Worm (Caenorhabditis elegans) whole organism, dauer: ENCODE results near the gene fbxb-103.

ENCODE experiments used
- unc-62 ChIP-seq: sonication (generic microtip); optimal IDR thresholded peaks from 2 replicates; lab custom pipeline; 2017; ENCODE audit warnings: missing biosample characterization, missing genetic modification reagents, missing genetic modification characterization

The fbxb-103 gene

DNA sequence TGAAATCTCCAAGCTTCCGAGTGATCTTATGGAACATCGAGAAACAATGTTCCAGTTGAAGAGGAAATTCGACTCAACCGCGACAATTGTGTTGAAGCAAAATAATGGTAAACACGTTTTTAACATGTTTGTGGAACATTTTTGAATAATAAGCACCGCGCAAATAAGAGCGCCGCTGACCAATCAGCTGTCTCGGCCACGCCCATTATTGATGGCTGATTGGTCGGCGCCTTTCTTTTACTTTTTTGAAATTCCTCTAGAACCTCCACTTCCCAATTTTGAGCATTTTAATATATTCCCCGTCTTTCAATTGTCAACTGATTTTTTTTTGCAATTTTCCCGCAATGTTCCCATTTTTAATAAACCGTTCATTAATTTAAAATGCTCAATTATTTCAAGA, 1.2 kb downstream of the fbxb-103 start:
- no peak for TF ChIP-seq unc-62 (GFP tag; lab: Kevin White, UChicago)

DNA sequence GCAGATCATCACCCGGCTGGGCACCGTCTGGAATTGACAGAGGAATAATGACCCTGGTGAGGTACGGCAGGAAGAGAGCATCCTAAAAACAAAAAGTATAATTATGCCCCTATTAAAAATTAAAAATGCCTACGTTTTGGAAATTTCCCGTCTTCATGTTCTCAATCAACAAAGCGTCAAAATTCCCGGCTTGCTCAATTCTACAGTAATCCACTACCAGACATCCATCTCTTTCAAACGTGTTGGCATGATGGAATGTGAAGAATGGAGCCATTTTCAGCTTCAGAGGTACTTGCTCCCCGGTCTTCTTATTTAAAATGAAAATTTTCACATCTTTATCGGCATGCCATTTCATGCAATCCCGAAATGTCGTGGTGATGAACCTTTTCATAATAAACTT, 2.4 kb downstream of the fbxb-103 start:
- TF ChIP-seq unc-62 (GFP tag; lab: Kevin White, UChicago), result no peak

DNA sequence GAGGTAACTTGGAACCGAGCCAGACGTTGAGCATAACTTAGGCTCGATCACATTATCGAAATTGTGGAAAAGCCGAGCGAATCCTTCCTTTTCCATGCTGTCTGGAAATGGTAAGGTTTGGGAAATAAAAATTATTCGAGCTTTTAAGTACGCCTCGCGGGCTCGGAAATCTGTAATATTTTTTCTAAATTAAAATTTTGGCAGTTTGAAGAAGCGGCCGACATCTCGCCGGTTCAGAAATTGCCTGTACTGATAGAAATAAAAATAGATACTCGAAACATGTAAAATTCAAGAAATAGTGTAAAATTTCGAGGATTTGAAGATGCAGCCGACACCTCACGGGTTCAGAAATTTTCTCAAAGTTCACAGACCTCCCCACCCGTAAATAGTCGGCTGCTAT, 3.8 kb downstream of the fbxb-103 start, which contains the start of gene bcmo-2:
Gene bcmo-2 (minus strand): TSS at position 101 of the 400 bp plus-strand sequence.
- no peak for TF ChIP-seq unc-62 (GFP tag; lab: Kevin White, UChicago)

ce11 chrII:3911284-3911683, 4.3 kb downstream of the fbxb-103 start:
- TF ChIP-seq unc-62 (GFP tag; lab: Kevin White, UChicago), result no peak

DNA sequence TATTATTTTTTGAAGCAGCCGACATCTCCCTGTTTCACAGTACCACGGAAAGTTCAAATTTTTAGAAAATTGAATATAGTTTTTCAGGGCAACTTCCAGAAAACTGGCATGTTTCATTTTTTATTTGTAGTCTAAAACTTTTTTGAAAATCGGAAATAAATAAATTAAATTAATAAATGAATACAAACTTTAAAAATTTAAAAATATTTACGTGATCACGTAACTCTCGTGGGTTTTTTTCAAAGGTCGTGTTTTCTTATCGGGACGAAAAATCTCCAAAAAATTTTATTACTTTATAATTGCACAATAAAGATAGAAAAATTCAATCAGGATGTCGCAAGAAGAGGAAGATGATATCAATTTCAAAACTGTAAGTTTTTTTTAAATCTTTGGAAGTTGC, 4.8 kb downstream of the fbxb-103 start, which contains the start of gene F53C3.1:
Gene F53C3.1 (plus strand): TSS at position 301 of the 400 bp plus-strand sequence.
- TF ChIP-seq unc-62 (GFP tag; lab: Kevin White, UChicago), result no peak

ce11 chrII:3913673-3914072, 6.7 kb downstream of the fbxb-103 start:
- no peak for TF ChIP-seq unc-62 (GFP tag; lab: Kevin White, UChicago)

- TF ChIP-seq unc-62 (GFP tag; lab: Kevin White, UChicago), result no peak
These were observed 11.2 kb downstream of the fbxb-103 start for ce11 chrII:3917985-3918633.

DNA sequence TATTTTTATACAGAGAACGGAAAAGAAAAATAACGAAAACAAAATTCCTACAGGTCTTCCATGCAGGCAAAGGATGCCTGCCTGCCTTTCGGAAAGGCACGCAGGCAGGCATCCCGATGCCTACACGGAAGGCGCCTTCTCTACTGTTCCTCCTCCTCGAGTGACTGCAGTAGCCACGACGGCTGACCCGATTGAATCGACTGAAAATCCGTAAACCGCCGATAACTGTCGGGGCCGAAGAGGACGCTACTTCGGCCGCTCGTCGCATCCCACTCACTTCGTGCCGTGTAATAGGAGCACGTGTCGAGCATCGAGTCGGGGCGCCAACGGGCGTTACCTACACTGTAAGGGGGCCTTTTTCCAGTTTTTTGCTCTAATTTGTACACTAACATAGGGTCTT, 13.7 kb downstream of the fbxb-103 start:
- no peak for TF ChIP-seq unc-62 (GFP tag; lab: Kevin White, UChicago)

- TF ChIP-seq unc-62 (GFP tag; lab: Kevin White, UChicago), result no peak
These were observed 15.8 kb downstream of the fbxb-103 start for ce11 chrII:3922696-3923095.

DNA sequence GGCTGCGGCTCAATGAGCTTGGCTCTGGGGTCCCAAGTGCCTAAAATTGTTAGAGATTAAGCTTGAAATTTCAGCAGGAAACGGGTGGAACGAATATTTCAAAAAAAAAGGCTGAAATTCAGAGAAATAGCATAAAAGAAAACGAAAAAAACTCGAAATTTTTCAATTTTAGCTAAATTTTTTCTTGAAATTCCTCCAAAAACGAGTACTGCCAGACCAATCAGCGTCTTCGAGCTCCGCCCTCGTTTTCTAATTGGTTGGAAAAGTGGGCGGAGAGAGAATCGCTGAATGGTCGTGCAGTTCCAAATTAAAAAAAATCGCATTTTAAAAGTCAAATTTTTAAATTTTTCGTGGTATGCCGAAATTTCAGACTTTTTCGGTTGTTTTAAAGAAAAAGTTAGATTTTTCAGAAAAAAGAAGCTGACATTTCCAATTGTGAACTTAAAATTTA, 21.0 kb downstream of the fbxb-103 start, which contains the start of gene plpp-1.1:
Gene plpp-1.1 (minus strand): TSS at position 51 of the 451 bp plus-strand sequence.
- no peak for TF ChIP-seq unc-62 (GFP tag; lab: Kevin White, UChicago)

DNA sequence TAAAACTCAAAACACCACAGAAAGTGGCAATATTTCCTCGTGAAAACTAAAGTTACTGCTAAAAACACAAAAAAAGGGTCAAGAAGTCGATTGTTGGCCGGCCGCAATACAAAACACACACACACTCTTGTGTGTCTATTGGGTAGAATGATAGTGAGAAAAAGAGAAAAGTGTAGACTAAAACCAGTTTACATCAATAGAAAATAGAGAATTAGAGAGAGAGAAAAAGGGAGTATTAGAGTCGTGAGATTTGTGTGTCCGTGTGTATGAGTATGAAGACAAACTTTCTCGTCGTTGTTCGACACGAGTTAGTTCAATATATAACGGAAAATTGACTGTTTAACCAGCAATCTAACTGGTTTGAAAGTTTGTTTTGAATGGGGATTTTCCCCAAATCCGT, 22.5 kb downstream of the fbxb-103 start:
- no peak for TF ChIP-seq unc-62 (GFP tag; lab: Kevin White, UChicago)

DNA sequence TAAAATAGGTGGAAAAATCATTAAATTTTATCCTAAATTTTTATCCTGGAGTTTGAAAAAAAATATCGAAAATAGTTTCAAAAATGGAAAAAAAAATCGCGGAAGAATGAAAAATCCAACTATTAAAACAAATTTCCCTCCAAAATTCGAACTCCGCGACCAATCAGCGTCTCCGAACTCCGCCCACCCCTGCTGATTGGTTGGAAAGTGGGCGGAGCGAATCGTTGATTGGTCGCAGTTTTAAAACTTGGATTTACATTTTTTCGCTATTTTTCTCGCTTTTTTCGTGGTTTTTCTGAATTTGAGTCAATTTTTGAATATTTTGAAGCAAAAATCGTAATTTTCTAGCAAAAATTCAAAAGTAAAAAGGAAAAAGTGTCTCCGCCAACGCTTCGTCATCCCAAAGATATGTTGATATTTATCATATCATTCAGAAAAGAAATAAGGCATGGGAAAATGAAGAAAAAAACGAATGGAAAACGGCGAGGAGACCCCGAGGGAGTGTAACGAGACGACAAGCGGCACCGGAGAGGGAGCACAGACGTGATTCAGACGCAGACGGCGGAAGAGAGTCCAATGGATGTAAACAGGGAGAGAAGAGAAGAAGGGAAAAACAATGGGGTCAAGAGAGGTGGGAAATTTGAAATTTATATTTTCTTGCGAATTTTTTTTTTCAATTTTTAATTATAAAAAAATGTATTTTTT, 23.7 kb downstream of the fbxb-103 start:
- TF ChIP-seq unc-62 (GFP tag; lab: Kevin White, UChicago), result no peak

DNA sequence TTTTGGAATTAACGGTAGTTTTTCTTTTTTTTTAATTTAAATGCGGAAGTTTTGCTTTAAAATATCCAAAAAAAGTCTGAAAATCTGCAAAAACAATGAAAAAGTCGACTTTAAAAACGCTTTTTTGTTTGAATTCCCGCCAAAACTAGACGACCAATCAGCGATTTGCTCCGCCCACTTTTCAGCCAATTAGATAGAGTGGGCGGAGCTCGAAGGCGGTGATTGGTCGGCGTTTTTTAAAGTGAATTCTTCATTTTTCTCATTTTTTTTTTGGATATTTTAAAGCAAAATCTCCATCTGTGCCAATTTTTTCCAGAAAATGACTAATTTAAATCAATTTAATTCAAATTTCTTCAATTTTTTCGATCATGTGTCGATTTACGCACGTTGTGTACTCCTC, 24.3 kb downstream of the fbxb-103 start:
- no peak for TF ChIP-seq unc-62 (GFP tag; lab: Kevin White, UChicago)

DNA sequence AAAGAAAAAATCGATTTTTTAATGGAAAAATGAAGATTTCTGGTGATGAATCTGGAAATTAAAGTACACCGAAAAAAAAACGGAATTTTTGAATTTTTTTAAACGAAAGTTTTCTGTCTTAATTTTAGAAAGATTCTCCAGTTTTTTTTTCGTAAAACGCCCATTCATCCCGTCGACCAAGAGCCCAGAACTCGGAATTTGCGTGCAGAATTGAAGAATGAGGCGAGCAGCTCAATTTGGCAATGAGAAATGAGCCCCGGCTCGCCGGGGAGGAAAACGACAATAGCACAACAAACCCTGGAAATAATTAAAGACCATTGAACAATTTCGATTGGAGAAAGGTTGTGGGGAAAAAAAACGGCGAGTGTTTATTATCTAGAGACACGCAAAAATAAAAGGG, 24.9 kb downstream of the fbxb-103 start:
- TF ChIP-seq unc-62 (GFP tag; lab: Kevin White, UChicago), result no peak

- TF ChIP-seq unc-62 (GFP tag; lab: Kevin White, UChicago), result no peak
These were observed 26.7 kb downstream of the fbxb-103 start, which contains the start of gene Y14H12B.2 for ce11 chrII:3933640-3934039. Gene Y14H12B.2 (minus strand): TSS chrII:3933740.

DNA sequence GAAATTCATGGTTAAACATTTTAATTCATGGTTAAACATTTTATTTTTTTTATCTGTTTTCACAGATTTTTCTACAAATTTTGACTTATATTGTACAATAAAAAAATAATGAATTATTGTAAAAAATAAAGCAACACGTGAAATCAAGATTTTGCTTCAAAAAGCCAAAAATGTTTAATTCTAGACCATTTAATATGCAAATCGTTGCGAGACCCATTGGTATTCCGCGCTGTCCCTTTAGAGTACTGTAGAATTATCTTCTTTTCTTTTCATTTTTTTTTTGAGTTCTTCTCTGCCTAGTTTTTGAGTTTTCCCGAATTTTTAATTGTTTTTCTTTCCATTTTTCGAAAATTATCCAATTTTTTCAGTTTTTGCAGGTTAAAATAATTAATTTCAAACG, 27.1 kb downstream of the fbxb-103 start, which contains the start of gene Y14H12B.1:
Gene Y14H12B.1 (plus strand): TSS at position 363 of the 400 bp plus-strand sequence.
- no peak for TF ChIP-seq unc-62 (GFP tag; lab: Kevin White, UChicago)
